Worm (Caenorhabditis elegans): ENCODE data around the gene nep-25.

DNA sequence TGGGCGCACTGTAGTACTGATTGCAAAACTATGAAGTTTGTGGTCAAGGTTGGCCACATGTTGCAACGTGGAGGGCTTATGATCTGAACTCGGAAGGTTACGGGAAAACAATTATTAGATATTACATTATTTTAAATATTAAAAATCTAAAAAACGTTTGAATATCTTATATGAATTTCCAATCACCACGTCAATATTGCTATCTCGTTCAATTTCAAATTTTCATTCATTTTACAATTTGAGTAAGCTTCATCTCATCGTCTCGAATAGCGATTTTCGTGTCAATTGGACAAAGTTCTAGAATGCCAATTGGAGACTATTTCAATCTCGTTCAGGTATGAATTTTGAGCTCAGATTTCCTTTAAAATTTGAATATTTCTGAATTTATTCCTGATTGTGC lies 25.7 kb upstream of the nep-25 start, which contains the start of gene ZK1248.20:
- TF ChIP-seq dao-5 (tag; optimal IDR thresholded peaks at IDR 0.05) (no peak), W03F9.2 (tag; optimal IDR thresholded peaks at IDR 0.05) (no peak), him-1 (tag; optimal IDR thresholded peaks at IDR 0.05) (no peak)

All from whole organism, L4/young adult.